Fruit fly (Drosophila melanogaster) whole organism, wandering third instar larva: ENCODE measurements around the gene CG17294.

ENCODE experiments used
- Abd-B ChIP-seq: fragments of >200 bp; optimal IDR thresholded peaks from 2 replicates; lab custom pipeline; 2017; ENCODE audit warnings: missing biosample characterization, missing genetic modification characterization
- CG32264 ChIP-seq: fragments of 200-800 bp; sonication (Bioruptor generic); optimal IDR thresholded peaks from 2 replicates; lab custom pipeline; 2016; ENCODE audit warnings: missing biosample characterization, missing genetic modification characterization
- CrebA ChIP-seq: fragments of 200-800 bp; sonication (Bioruptor generic); optimal IDR thresholded peaks from 2 replicates; lab custom pipeline; 2016; ENCODE audit warnings: missing biosample characterization, mild to moderate bottlenecking, missing genetic modification characterization, borderline replicate concordance
- Dfd ChIP-seq: fragments of >200 bp; optimal IDR thresholded peaks from 2 replicates; lab custom pipeline; 2017; ENCODE audit warnings: missing biosample characterization, missing genetic modification characterization
- Dif ChIP-seq: fragments of 200-275, 200-300 bp; sonication (Bioruptor generic); optimal IDR thresholded peaks from 2 replicates; lab custom pipeline; 2018; ENCODE audit warnings: missing biosample characterization, missing genetic modification characterization; ENCODE audit not compliant: partially characterized antibody
- GATAd ChIP-seq: sonication (Bioruptor generic); optimal IDR thresholded peaks from 2 replicates; lab custom pipeline; 2016; ENCODE audit warnings: missing biosample characterization, missing genetic modification characterization
- Hr83 ChIP-seq: fragments of 200-300 bp; sonication (Bioruptor generic); optimal IDR thresholded peaks from 2 replicates; lab custom pipeline; 2016; ENCODE audit warnings: missing biosample characterization, mild to moderate bottlenecking, missing genetic modification characterization, moderate library complexity; ENCODE audit not compliant: poor library complexity, severe bottlenecking
- Jra ChIP-seq: sonication (Bioruptor generic); optimal IDR thresholded peaks from 2 replicates; lab custom pipeline; 2016; ENCODE audit warnings: missing biosample characterization, missing genetic modification characterization
- Mio ChIP-seq: sonication (Bioruptor generic); optimal IDR thresholded peaks from 2 replicates; lab custom pipeline; 2016; ENCODE audit warnings: missing biosample characterization, missing genetic modification characterization
- Myc ChIP-seq: fragments of >200 bp; optimal IDR thresholded peaks from 2 replicates; lab custom pipeline; 2017
- N ChIP-seq: fragments of >200 bp; optimal IDR thresholded peaks from 2 replicates; lab custom pipeline; 2018; ENCODE audit warnings: missing biosample characterization, missing external identifiers, missing genetic modification characterization
- Rel ChIP-seq, 2 experiments: fragments of 200-800 bp; sonication (Bioruptor generic) in 1 of 2; optimal IDR thresholded peaks; 2 replicates in 1 of 2; 3 replicates in 1 of 2; lab custom pipeline; 2016 to 2019; ENCODE audit warnings: mild to moderate bottlenecking in 2 of 2, missing biosample characterization in 2 of 2, missing genetic modification characterization in 2 of 2, moderate library complexity in 1 of 2
- Sp1 ChIP-seq: fragments of 200-800 bp; sonication (Bioruptor generic); optimal IDR thresholded peaks from 3 replicates; lab custom pipeline; 2019; ENCODE audit warnings: missing biosample characterization, mild to moderate bottlenecking, missing genetic modification characterization, moderate library complexity
- Vsx2 ChIP-seq: fragments of 200-300, 225-300 bp; sonication (Bioruptor generic); optimal IDR thresholded peaks from 2 replicates; lab custom pipeline; 2018; ENCODE audit warnings: missing biosample characterization, missing genetic modification characterization; ENCODE audit not compliant: partially characterized antibody
- br ChIP-seq: fragments of 200-800 bp; sonication (Bioruptor generic); optimal IDR thresholded peaks from 2 replicates; lab custom pipeline; 2016; ENCODE audit warnings: missing biosample characterization, missing genetic modification characterization
- dl ChIP-seq, 2 experiments: fragments of 175-275, 200-275 bp in 1 of 2; fragments of 200-275 bp in 1 of 2; sonication (Bioruptor generic); optimal IDR thresholded peaks; lab custom pipeline; 2018; ENCODE audit warnings: mild to moderate bottlenecking in 2 of 2, missing biosample characterization in 2 of 2, missing genetic modification characterization in 2 of 2, moderate library complexity in 2 of 2; ENCODE audit not compliant: partially characterized antibody in 2 of 2, insufficient read depth in 1 of 2
- ey ChIP-seq: fragments of 200-800 bp; sonication (Bioruptor generic); optimal IDR thresholded peaks from 2 replicates; lab custom pipeline; 2016; ENCODE audit warnings: missing biosample characterization, missing genetic modification characterization
- h ChIP-seq: fragments of 200-800 bp; sonication (Bioruptor generic); optimal IDR thresholded peaks from 3 replicates; lab custom pipeline; 2016; ENCODE audit warnings: missing biosample characterization, mild to moderate bottlenecking, missing genetic modification characterization
- jim ChIP-seq: fragments of 175-275, 200-325 bp; sonication (Bioruptor generic); optimal IDR thresholded peaks from 2 replicates; lab custom pipeline; 2016; ENCODE audit warnings: missing biosample characterization, mild to moderate bottlenecking, missing genetic modification characterization
- psq ChIP-seq: fragments of 200-800 bp; sonication (Bioruptor generic); optimal IDR thresholded peaks from 3 replicates; lab custom pipeline; 2017; ENCODE audit warnings: missing biosample characterization, mild to moderate bottlenecking, missing genetic modification characterization, moderate library complexity
- rgr ChIP-seq: fragments of 200-800 bp; sonication (Bioruptor generic); optimal IDR thresholded peaks from 3 replicates; lab custom pipeline; 2016; ENCODE audit warnings: missing biosample characterization, mild to moderate bottlenecking, missing genetic modification characterization
- tai ChIP-seq: sonication (Bioruptor generic); optimal IDR thresholded peaks from 2 replicates; lab custom pipeline; 2016; ENCODE audit warnings: missing biosample characterization, missing genetic modification characterization
- woc ChIP-seq: sonication (Bioruptor generic); optimal IDR thresholded peaks from 2 replicates; lab custom pipeline; 2016; ENCODE audit warnings: missing biosample characterization, mild to moderate bottlenecking, missing genetic modification characterization

Gene CG17294

DNA sequence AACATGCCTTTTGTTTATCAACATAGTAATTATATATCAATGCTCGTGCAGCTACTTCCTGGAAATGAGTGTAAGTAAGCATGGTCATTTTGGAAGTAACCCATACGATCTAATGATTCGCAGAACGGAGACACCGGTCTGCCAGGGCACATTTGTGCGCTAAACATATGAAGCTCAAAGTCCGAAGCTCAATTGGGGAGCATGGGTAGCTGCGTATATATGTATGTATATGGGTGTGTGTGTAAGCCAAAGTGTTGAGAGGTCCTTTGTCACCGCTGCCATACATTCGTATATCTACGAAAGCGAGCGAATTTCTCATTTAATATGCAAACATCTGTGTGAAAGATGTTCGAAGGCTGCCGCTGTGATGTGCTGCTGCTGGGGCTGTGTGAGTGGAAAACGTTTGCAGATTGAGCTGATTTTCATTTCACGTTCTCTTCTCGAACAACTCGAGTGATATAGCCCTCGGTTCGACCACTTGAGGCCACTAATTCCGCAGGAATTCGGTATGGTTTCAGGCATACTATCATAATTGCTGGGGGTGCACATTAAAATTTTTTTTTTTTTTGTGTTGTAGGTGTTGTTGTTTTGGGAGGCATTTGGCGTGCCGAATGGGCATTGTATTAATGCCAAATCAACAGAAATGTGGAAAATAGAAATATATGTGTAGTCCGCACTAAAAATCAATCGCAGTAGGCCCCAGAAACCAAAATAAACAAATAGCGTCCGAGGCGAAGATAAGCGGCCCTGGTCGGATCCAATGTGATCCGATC lies 41.5 kb downstream of the CG17294 start:
- TF ChIP-seq Mio (GFP tag; lab: Kevin White, UChicago) (no peak), Abd-B (GFP tag; lab: Kevin White, UChicago) (no peak), jim (GFP tag; lab: Kevin White, UChicago) (no peak), h (GFP tag; lab: Kevin White, UChicago) (no peak), Jra (GFP tag; lab: Kevin White, UChicago) (no peak), GATAd (GFP tag; lab: Kevin White, UChicago) (no peak), Myc (lab: Kevin White, UChicago) (no peak), woc (GFP tag; lab: Kevin White, UChicago) (no peak), dl (GFP tag; optimal IDR thresholded peaks at IDR 0.05; lab: Kevin White, UChicago; ENCODE audit: insufficient read depth in 1 of 2, partially characterized antibody in 2 of 2) (no peak), br (GFP tag; lab: Kevin White, UChicago) (no peak), Rel (GFP tag; optimal IDR thresholded peaks at IDR 0.05; lab: Kevin White, UChicago) (no peak), Rel (tag; optimal IDR thresholded peaks at IDR 0.05; lab: Kevin White, UChicago) (no peak), Hr83 (GFP tag; lab: Kevin White, UChicago) (no peak), CrebA (GFP tag; lab: Kevin White, UChicago) (no peak)

- TF ChIP-seq dl (GFP tag; optimal IDR thresholded peaks at IDR 0.05; lab: Kevin White, UChicago; ENCODE audit: insufficient read depth in 1 of 2, partially characterized antibody in 2 of 2) (peak in 1 of 2 experiments; percentile 24), Dfd (GFP tag; lab: Kevin White, UChicago) (peak; percentile 21), tai (GFP tag; lab: Kevin White, UChicago) (no peak), Rel (GFP tag; optimal IDR thresholded peaks at IDR 0.05; lab: Kevin White, UChicago) (no peak), Rel (tag; optimal IDR thresholded peaks at IDR 0.05; lab: Kevin White, UChicago) (peak; percentile 89), Vsx2 (GFP tag; lab: Kevin White, UChicago) (no peak), rgr (GFP tag; lab: Kevin White, UChicago) (no peak), Abd-B (GFP tag; lab: Kevin White, UChicago) (no peak), psq (GFP tag; lab: Kevin White, UChicago) (peak; percentile 85), Sp1 (peak; percentile 27)
- TF ChIP-seq, all 38 proteins: peak for 5
These were observed 42.6 kb downstream of the CG17294 start for dm6 chr2L:8419382-8419940.

DNA sequence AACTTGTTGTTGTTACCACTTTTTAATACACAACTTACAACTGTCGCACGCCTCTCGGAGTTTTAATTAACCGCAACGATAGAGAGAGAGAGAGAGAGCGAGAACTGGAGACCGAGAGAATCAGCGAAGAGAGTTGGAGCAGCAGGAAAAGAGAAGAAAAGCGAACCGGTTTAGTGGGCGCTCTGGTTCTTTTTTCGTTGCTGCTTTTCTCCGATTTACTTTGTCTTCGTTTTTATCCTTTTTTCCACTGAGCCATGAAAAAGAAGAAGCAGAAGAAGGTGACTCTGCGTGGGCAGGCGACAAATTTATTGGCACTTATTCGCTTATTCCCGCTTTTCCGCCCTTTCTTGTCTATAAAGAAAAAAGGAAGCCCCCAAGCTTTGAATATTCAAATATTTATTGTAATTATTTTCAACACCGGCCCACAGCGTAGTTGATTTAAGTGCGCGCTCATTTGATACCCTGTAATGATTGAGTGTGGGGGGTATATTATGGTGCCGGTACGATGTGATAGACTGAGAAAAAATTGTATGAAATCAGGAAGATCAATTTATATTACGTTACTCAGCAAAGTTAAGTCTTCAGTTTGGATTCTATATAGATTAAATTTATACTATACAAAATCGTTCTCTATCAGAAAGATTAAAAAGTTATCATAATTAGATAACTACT lies 43.6 kb downstream of the CG17294 start:
- TF ChIP-seq CG32264 (GFP tag; lab: Kevin White, UChicago) = no peak
- TF ChIP-seq Dif = peak; percentile 76
- TF ChIP-seq ey = no peak
- TF ChIP-seq dl (GFP tag; optimal IDR thresholded peaks at IDR 0.05; lab: Kevin White, UChicago; ENCODE audit: insufficient read depth in 1 of 2, partially characterized antibody in 2 of 2) = peak; percentile 31 to 83
- TF ChIP-seq Hr83 (GFP tag; lab: Kevin White, UChicago) = no peak
- no peak for TF ChIP-seq Rel (GFP tag; optimal IDR thresholded peaks at IDR 0.05; lab: Kevin White, UChicago)
- no peak for TF ChIP-seq Rel (tag; optimal IDR thresholded peaks at IDR 0.05; lab: Kevin White, UChicago)
- peak; percentile 59 for TF ChIP-seq psq (GFP tag; lab: Kevin White, UChicago)
- TF ChIP-seq Vsx2 (GFP tag; lab: Kevin White, UChicago) = peak; percentile 76
- no peak for TF ChIP-seq br (GFP tag; lab: Kevin White, UChicago)

DNA sequence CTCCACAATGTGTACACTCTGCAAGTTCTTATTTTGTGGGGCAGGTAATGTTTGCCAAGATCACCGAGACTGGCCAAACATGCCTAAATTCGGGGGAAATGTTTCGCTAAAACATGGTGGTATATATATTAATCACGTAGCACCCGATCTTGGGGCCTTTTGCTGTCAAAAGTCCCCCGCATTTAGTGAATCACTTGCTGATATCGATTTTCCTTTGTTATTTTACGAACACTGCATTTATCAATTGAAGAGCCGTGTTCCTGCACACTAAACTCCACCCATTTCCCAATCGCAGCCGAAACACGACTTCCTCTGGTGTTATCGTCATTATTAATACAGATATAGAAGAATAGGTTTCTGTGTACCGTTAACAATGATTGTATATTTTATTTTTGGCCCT lies 44.9 kb downstream of the CG17294 start:
- TF ChIP-seq Abd-B (GFP tag; lab: Kevin White, UChicago) (no peak), tai (GFP tag; lab: Kevin White, UChicago) (no peak), dl (GFP tag; optimal IDR thresholded peaks at IDR 0.05; lab: Kevin White, UChicago; ENCODE audit: insufficient read depth in 1 of 2, partially characterized antibody in 2 of 2) (no peak), GATAd (GFP tag; lab: Kevin White, UChicago) (no peak), Jra (GFP tag; lab: Kevin White, UChicago) (no peak), Hr83 (GFP tag; lab: Kevin White, UChicago) (no peak), Rel (GFP tag; optimal IDR thresholded peaks at IDR 0.05; lab: Kevin White, UChicago) (no peak), Rel (tag; optimal IDR thresholded peaks at IDR 0.05; lab: Kevin White, UChicago) (peak; percentile 92), Vsx2 (GFP tag; lab: Kevin White, UChicago) (no peak)

DNA sequence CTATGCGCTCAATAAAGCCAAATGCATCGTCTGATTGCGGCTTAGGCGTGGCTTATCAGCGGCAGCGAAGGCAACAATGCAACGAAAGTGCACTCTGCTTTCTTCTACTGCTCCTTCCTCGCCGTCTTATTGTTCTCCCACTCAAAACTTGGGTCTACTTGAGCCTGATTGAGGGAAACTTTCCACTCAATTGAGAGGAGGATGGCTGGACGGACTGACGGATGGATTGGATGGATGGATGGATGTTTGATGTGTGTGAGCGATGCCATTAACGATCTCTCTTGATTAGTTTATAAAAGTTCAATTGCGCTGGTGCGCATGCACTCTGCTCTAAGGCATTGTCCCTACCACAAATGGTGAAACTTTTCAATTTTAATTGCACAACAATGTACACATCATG lies 46.2 kb downstream of the CG17294 start:
- TF ChIP-seq GATAd (GFP tag; lab: Kevin White, UChicago) (no peak), tai (GFP tag; lab: Kevin White, UChicago) (no peak), Dfd (GFP tag; lab: Kevin White, UChicago) (no peak), rgr (GFP tag; lab: Kevin White, UChicago) (no peak), Hr83 (GFP tag; lab: Kevin White, UChicago) (no peak), Myc (lab: Kevin White, UChicago) (no peak), Abd-B (GFP tag; lab: Kevin White, UChicago) (no peak), Jra (GFP tag; lab: Kevin White, UChicago) (no peak), N (GFP tag; lab: Kevin White, UChicago) (no peak), Rel (GFP tag; optimal IDR thresholded peaks at IDR 0.05; lab: Kevin White, UChicago) (no peak), Rel (tag; optimal IDR thresholded peaks at IDR 0.05; lab: Kevin White, UChicago) (no peak), h (GFP tag; lab: Kevin White, UChicago) (no peak)
